Fruit fly (Drosophila melanogaster): ENCODE measurements around the gene CG31637.

dm6 chr2L:6502887-6503723 lies 4.7 kb downstream of the CG31637 start:
- TF ChIP-seq Vsx2 (GFP tag; optimal IDR thresholded peaks at IDR 0.05; ENCODE audit: partially characterized antibody) (no peak), CG9705 (GFP tag; optimal IDR thresholded peaks at IDR 0.05) (no peak), psq (GFP tag; optimal IDR thresholded peaks at IDR 0.05) (no peak), sage (GFP tag; optimal IDR thresholded peaks at IDR 0.05) (no peak), Hr78 (GFP tag; optimal IDR thresholded peaks at IDR 0.05) (no peak), Mio (GFP tag; optimal IDR thresholded peaks at IDR 0.05) (no peak), jim (GFP tag; optimal IDR thresholded peaks at IDR 0.05) (no peak)
